Worm (Caenorhabditis elegans) whole organism, L4 larva: Measurements from ENCODE around the gene srlf-32.
A peak's percentile ranks its signal among the peaks of the same experiment; 100 is the strongest.

Experiments used
- F37D6.2 ChIP-seq: sonication (generic microtip); optimal IDR thresholded peaks from 2 replicates; lab custom pipeline; 2016; ENCODE audit warnings: mild to moderate bottlenecking, missing genetic modification characterization, missing compliant biosample characterization
- T20F7.1 ChIP-seq: fragments of 200-800 bp; sonication (Bioruptor generic); optimal IDR thresholded peaks from 2 replicates; lab custom pipeline; 2018; ENCODE audit warnings: mild to moderate bottlenecking, missing genetic modification characterization, missing compliant biosample characterization
- ZK546.5 ChIP-seq, 2 experiments: sonication (generic microtip); optimal IDR thresholded peaks; 2 replicates each; lab custom pipeline; 2017; ENCODE audit warnings: missing biosample characterization in 2 of 2, missing genetic modification characterization in 2 of 2
- aha-1 ChIP-seq: fragments of 150-350 bp; peaks from one replicate; lab custom pipeline; 2014; ENCODE audit warnings: missing biosample characterization, missing genetic modification characterization
- attf-4 ChIP-seq: sonication (generic microtip); optimal IDR thresholded peaks from 3 replicates; lab custom pipeline; 2017; ENCODE audit warnings: missing biosample characterization, missing genetic modification characterization
- ceh-20 ChIP-seq: fragments of 200-800 bp; sonication (Bioruptor generic); IDR thresholded peaks from 2 replicates; pipeline ENCODE4 v1.3.6; 2022; ENCODE audit warnings: missing genetic modification reagents, missing genetic modification characterization, missing compliant biosample characterization
- ceh-62 ChIP-seq: sonication (generic microtip); optimal IDR thresholded peaks from 2 replicates; lab custom pipeline; 2017; ENCODE audit warnings: missing biosample characterization, missing genetic modification characterization
- ceh-82 ChIP-seq: sonication (generic microtip); optimal IDR thresholded peaks from 2 replicates; lab custom pipeline; 2017; ENCODE audit warnings: missing biosample characterization, missing genetic modification characterization
- ces-1 ChIP-seq: fragments of 150-350 bp; sonication (generic microtip); optimal IDR thresholded peaks from 4 replicates; lab custom pipeline; 2014; ENCODE audit warnings: missing biosample characterization, missing genetic modification reagents, missing genetic modification characterization
- daf-16 ChIP-seq, 3 experiments: sonication (generic microtip); optimal IDR thresholded peaks; 2 replicates each; lab custom pipeline; 2016 to 2017; ENCODE audit warnings: missing genetic modification characterization in 3 of 3, missing genetic modification reagents in 3 of 3, mild to moderate bottlenecking in 2 of 3, missing compliant biosample characterization in 2 of 3, missing biosample characterization in 1 of 3, moderate library complexity in 1 of 3
- daf-19 ChIP-seq: fragments of 200-800 bp; sonication (Bioruptor generic); conservative IDR thresholded peaks from 2 replicates; pipeline ENCODE4 v1.3.6; 2022; ENCODE audit warnings: missing genetic modification characterization, missing compliant biosample characterization
- dmd-6 ChIP-seq: fragments of 200-800 bp; sonication (Bioruptor generic); IDR thresholded peaks from 2 replicates; pipeline ENCODE4 v1.3.6; 2022; ENCODE audit warnings: missing genetic modification reagents, missing genetic modification characterization, missing compliant biosample characterization
- dpl-1 ChIP-seq: fragments of 150-350 bp; optimal IDR thresholded peaks from 2 replicates; lab custom pipeline; 2014; ENCODE audit warnings: missing biosample characterization, missing genetic modification reagents, missing genetic modification characterization
- dve-1 ChIP-seq: sonication (generic microtip); optimal IDR thresholded peaks from 2 replicates; lab custom pipeline; 2017; ENCODE audit warnings: antibody characterized with exemption, mild to moderate bottlenecking, missing genetic modification characterization, missing compliant biosample characterization; ENCODE audit not compliant: insufficient read depth
- egl-43 ChIP-seq: fragments of 200-800 bp; sonication (Bioruptor generic); IDR thresholded peaks from 2 replicates; pipeline ENCODE4 v1.3.6; 2022; ENCODE audit warnings: missing genetic modification reagents, missing genetic modification characterization, missing compliant biosample characterization
- gei-8 ChIP-seq: fragments of 200-800 bp; sonication (Bioruptor generic); optimal IDR thresholded peaks from 2 replicates; lab custom pipeline; 2018; ENCODE audit warnings: mild to moderate bottlenecking, missing genetic modification characterization, missing compliant biosample characterization
- hif-1 ChIP-seq, 2 experiments: sonication (generic microtip); optimal IDR thresholded peaks; 2 replicates each; lab custom pipeline; 2016 to 2017; ENCODE audit warnings: missing compliant biosample characterization in 2 of 2, missing genetic modification characterization in 2 of 2, missing genetic modification reagents in 2 of 2, missing genotype in 2 of 2, mild to moderate bottlenecking in 1 of 2
- hlh-11 ChIP-seq: fragments of 200-800 bp; sonication (Bioruptor generic); optimal IDR thresholded peaks from 2 replicates; lab custom pipeline; 2018; ENCODE audit warnings: mild to moderate bottlenecking, missing genetic modification characterization, missing compliant biosample characterization
- hlh-30 ChIP-seq: sonication (generic microtip); optimal IDR thresholded peaks from 2 replicates; lab custom pipeline; 2017; ENCODE audit warnings: antibody characterized with exemption, mild to moderate bottlenecking, missing genetic modification characterization, missing compliant biosample characterization; ENCODE audit not compliant: insufficient read depth
- jun-1 ChIP-seq: fragments of 150-350 bp; optimal IDR thresholded peaks from 2 replicates; lab custom pipeline; 2014; ENCODE audit warnings: missing biosample characterization, missing genetic modification reagents, missing genetic modification characterization
- lim-7 ChIP-seq: fragments of 200-800 bp; sonication (Bioruptor generic); IDR thresholded peaks from 2 replicates; pipeline ENCODE4 v1.3.6; 2022; ENCODE audit warnings: missing genetic modification characterization, missing compliant biosample characterization
- lin-15B ChIP-seq: fragments of 150-350 bp; sonication (generic microtip); optimal IDR thresholded peaks from 3 replicates; lab custom pipeline; 2014; ENCODE audit warnings: missing biosample characterization, missing genetic modification characterization
- lin-29 ChIP-seq: fragments of 200-800 bp; sonication (Bioruptor generic); IDR thresholded peaks from 2 replicates; pipeline ENCODE4 v1.3.6; 2022; ENCODE audit warnings: missing genetic modification reagents, missing genetic modification characterization, missing compliant biosample characterization
- lin-39 ChIP-seq: fragments of 150-350 bp; optimal IDR thresholded peaks from 2 replicates; lab custom pipeline; 2014; ENCODE audit warnings: missing biosample characterization, missing genetic modification reagents, missing genetic modification characterization
- lsy-2 ChIP-seq, 2 experiments: fragments of 150-350 bp in 1 of 2; sonication (generic microtip) in 1 of 2; optimal IDR thresholded peaks; 2 replicates each; lab custom pipeline; 2014 to 2017; ENCODE audit warnings: missing biosample characterization in 2 of 2, missing genetic modification characterization in 2 of 2
- mdl-1 ChIP-seq, 2 experiments: fragments of 150-350 bp in 1 of 2; sonication (generic microtip) in 1 of 2; optimal IDR thresholded peaks; 2 replicates each; lab custom pipeline; 2014 to 2017; ENCODE audit warnings: missing biosample characterization in 2 of 2, missing genetic modification characterization in 2 of 2
- mdt-29 ChIP-seq: fragments of 200-800 bp; sonication (Bioruptor generic); IDR thresholded peaks from 2 replicates; pipeline ENCODE4 v1.3.6; 2022; ENCODE audit warnings: missing genetic modification reagents, missing genetic modification characterization, missing compliant biosample characterization
- mep-1 ChIP-seq: fragments of 150-350 bp; sonication (generic microtip); optimal IDR thresholded peaks from 3 replicates; lab custom pipeline; 2014; ENCODE audit warnings: missing biosample characterization, missing genetic modification characterization
- mes-2 ChIP-seq: sonication (generic microtip); optimal IDR thresholded peaks from 2 replicates; lab custom pipeline; 2016; ENCODE audit warnings: missing genotype, mild to moderate bottlenecking, missing genetic modification characterization, missing compliant biosample characterization; ENCODE audit not compliant: poor library complexity, severe bottlenecking
- mxl-2 ChIP-seq: fragments of 200-800 bp; sonication (Bioruptor generic); conservative IDR thresholded peaks from 2 replicates; pipeline ENCODE4 v1.3.6; 2022; ENCODE audit warnings: missing genetic modification reagents, missing genetic modification characterization, missing compliant biosample characterization
- nhr-102 ChIP-seq: sonication (generic microtip); optimal IDR thresholded peaks from 2 replicates; lab custom pipeline; 2016; ENCODE audit warnings: mild to moderate bottlenecking, missing genetic modification characterization, moderate library complexity, missing compliant biosample characterization
- nhr-25 ChIP-seq: sonication (generic microtip); optimal IDR thresholded peaks from 2 replicates; lab custom pipeline; 2017; ENCODE audit warnings: missing genetic modification characterization, mild to moderate bottlenecking, missing compliant biosample characterization, antibody characterized with exemption, moderate library complexity, borderline replicate concordance; ENCODE audit not compliant: insufficient read depth
- nhr-28 ChIP-seq: fragments of 150-350 bp; optimal IDR thresholded peaks from 2 replicates; lab custom pipeline; 2014; ENCODE audit warnings: missing biosample characterization, missing genetic modification characterization
- nhr-6 ChIP-seq: fragments of 150-350 bp; optimal IDR thresholded peaks from 2 replicates; lab custom pipeline; 2014; ENCODE audit warnings: missing biosample characterization, missing genetic modification characterization
- nhr-77 ChIP-seq: fragments of 150-350 bp; optimal IDR thresholded peaks from 2 replicates; lab custom pipeline; 2014; ENCODE audit warnings: missing biosample characterization, missing genetic modification characterization
- pha-4 ChIP-seq, 2 experiments: fragments of 150-350 bp in 1 of 2; fragments of 200-800 bp in 1 of 2; sonication (Bioruptor generic) in 1 of 2; IDR thresholded peaks in 1 of 2; optimal IDR thresholded peaks in 1 of 2; 2 replicates each; pipeline versions ENCODE4 v1.3.6 to Lab custom; 2014 to 2022; ENCODE audit warnings: missing genetic modification characterization in 2 of 2, missing genetic modification reagents in 2 of 2, missing biosample characterization in 1 of 2, missing compliant biosample characterization in 1 of 2
- php-3 ChIP-seq: fragments of 200-800 bp; sonication (Bioruptor generic); IDR thresholded peaks from 2 replicates; pipeline ENCODE4 v1.3.6; 2022; ENCODE audit warnings: missing genetic modification reagents, missing genetic modification characterization, missing compliant biosample characterization
- sdz-12 ChIP-seq: fragments of 200-800 bp; sonication (Bioruptor generic); optimal IDR thresholded peaks from 2 replicates; lab custom pipeline; 2018; ENCODE audit warnings: mild to moderate bottlenecking, missing genetic modification characterization, missing compliant biosample characterization
- skn-1 ChIP-seq: fragments of 150-350 bp; optimal IDR thresholded peaks from 2 replicates; lab custom pipeline; 2014; ENCODE audit warnings: missing biosample characterization, missing genetic modification characterization
- snpc-1.2 ChIP-seq: fragments of 200-800 bp; sonication (Bioruptor generic); IDR thresholded peaks from 2 replicates; pipeline ENCODE4 v1.3.6; 2022; ENCODE audit warnings: missing genetic modification reagents, missing genetic modification characterization, missing compliant biosample characterization
- tra-1 ChIP-seq: fragments of 200-800 bp; sonication (Bioruptor generic); IDR thresholded peaks from 2 replicates; pipeline ENCODE4 v1.3.6; 2022; ENCODE audit warnings: missing genetic modification reagents, missing genetic modification characterization, missing compliant biosample characterization
- unc-62 ChIP-seq, 3 experiments: fragments of 150-350 bp in 1 of 3; sonication (generic microtip); optimal IDR thresholded peaks in 2 of 3; peaks in 1 of 3; 1 replicate in 1 of 3; 2 replicates in 2 of 3; lab custom pipeline; 2014 to 2017; ENCODE audit warnings: missing biosample characterization in 3 of 3, missing genetic modification characterization in 3 of 3, missing genetic modification reagents in 3 of 3, missing genotype in 1 of 3
- zfp-2 ChIP-seq: sonication (generic microtip); optimal IDR thresholded peaks from 2 replicates; lab custom pipeline; 2016; ENCODE audit warnings: mild to moderate bottlenecking, missing genetic modification characterization, missing compliant biosample characterization

The srlf-32 gene

DNA sequence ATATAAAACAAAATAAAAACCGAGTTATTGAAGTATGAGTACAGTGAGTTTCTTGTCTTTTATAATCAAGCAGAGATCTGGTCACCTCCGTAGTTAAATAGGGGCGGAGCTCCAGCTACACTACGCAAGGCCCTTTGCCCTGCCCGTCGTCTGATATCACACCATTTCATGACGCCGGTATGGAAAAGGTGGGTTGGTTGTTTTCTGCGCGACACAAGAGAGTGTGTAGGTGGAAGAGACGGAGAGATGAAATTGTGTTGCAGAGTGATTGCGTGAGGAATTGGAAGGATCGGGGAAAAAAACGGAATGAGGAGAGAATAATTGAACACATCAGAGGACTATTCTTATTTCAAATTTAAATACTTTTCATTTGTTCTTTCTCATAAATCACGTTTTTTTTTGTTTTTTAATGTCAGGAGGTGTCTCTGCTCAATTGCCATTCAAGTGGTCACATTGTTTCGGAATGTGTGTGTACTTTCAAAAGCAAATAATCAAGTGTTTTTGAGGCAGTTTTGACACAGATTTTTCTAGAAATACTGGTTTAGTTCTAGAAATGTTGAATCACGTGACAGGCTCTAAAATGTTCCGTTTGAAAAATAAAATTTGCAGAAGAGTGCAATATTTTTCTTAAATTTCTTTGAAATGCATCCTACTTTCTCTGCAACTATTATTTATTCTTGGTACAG, 9.9 kb upstream of the srlf-32 start, which contains the start of gene ZK822.9 (continued):
- TF ChIP-seq mes-2 (peak; percentile 30), F37D6.2 (tag; lab: Kevin White, UChicago) (no peak), zfp-2 (tag; lab: Kevin White, UChicago) (no peak)

DNA sequence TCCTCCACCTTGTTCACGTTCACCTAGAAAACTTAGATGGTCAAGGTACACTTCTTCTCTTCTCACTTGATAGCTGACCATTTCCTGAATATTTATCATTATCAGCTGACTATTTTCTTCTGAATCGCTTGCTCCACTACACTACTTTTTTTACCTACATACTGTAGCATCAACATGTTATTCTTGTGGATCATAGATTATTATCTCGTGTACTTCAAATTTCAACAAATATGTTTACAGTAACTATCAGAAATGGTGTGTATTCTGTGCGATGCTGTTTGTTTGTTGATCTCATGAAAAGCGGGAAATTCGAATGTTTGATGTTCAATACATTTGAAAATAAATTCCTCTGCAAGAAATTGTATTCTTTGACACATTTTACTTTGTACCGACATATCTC, 8.9 kb upstream of the srlf-32 start, which contains the start of gene ZK822.10:
Gene ZK822.10, plus strand, starts transcription at position 231 of the 400 bp plus-strand sequence.
- TF ChIP-seq lsy-2 (tag; optimal IDR thresholded peaks at IDR 0.05; lab: Kevin White, UChicago) = peak in 1 of 2 experiments; percentile 2
- TF ChIP-seq nhr-77 (tag; lab: Kevin White, UChicago) = peak; percentile 51
- no peak for TF ChIP-seq lim-7
- TF ChIP-seq aha-1 (tag; lab: Kevin White, UChicago) = peak; percentile 65
- TF ChIP-seq dve-1 (tag; lab: Kevin White, UChicago) = peak; percentile 77
- TF ChIP-seq dpl-1 (GFP tag; lab: Kevin White, UChicago) = peak; percentile 7
- peak; percentile 72 for TF ChIP-seq dmd-6 (GFP tag; lab: Robert Waterston, UW)
- TF ChIP-seq F37D6.2 (tag; lab: Kevin White, UChicago) = no peak
- TF ChIP-seq mdl-1 (tag; optimal IDR thresholded peaks at IDR 0.05; lab: Kevin White, UChicago) = peak in 1 of 2 experiments; percentile 1
- no peak for TF ChIP-seq daf-19 (GFP tag; lab: Robert Waterston, UW)
- TF ChIP-seq tra-1 (GFP tag; lab: Robert Waterston, UW) = no peak
- TF ChIP-seq jun-1 (tag; lab: Kevin White, UChicago) = no peak
- peak; percentile 19 for TF ChIP-seq mep-1 (tag; lab: Kevin White, UChicago)
- TF ChIP-seq ceh-20 (GFP tag; lab: Robert Waterston, UW) = no peak
- no peak for TF ChIP-seq snpc-1.2
- TF ChIP-seq daf-16 (GFP tag; optimal IDR thresholded peaks at IDR 0.05; lab: Kevin White, UChicago) = no peak
- peak; percentile 100 for TF ChIP-seq daf-16 (tag; optimal IDR thresholded peaks at IDR 0.05; lab: Kevin White, UChicago)
- TF ChIP-seq mdt-29 (GFP tag; lab: Robert Waterston, UW) = peak; percentile 65
- no peak for TF ChIP-seq unc-62 (GFP tag; optimal IDR thresholded peaks at IDR 0.05 in 1 of 2; lab: Kevin White, UChicago)
- TF ChIP-seq unc-62 (tag; optimal IDR thresholded peaks at IDR 0.05; lab: Kevin White, UChicago) = no peak
- peak; percentile 44 for TF ChIP-seq hlh-30 (tag; lab: Kevin White, UChicago)
- no peak for TF ChIP-seq ceh-62 (tag; lab: Kevin White, UChicago)
- TF ChIP-seq nhr-102 = peak; percentile 39
- TF ChIP-seq mxl-2 (GFP tag; lab: Robert Waterston, UW) = no peak
- no peak for TF ChIP-seq lin-15B (tag; lab: Kevin White, UChicago)
- peak; percentile 86 for TF ChIP-seq nhr-28 (tag; lab: Kevin White, UChicago)
- no peak for TF ChIP-seq nhr-6 (tag; lab: Kevin White, UChicago)
- TF ChIP-seq ZK546.5 (tag; optimal IDR thresholded peaks at IDR 0.05; lab: Kevin White, UChicago) = no peak
- no peak for TF ChIP-seq lin-39 (tag; lab: Kevin White, UChicago)
- TF ChIP-seq hlh-11 (tag; lab: Kevin White, UChicago) = peak; percentile 71
- TF ChIP-seq, all 104 proteins: peak for 14

DNA sequence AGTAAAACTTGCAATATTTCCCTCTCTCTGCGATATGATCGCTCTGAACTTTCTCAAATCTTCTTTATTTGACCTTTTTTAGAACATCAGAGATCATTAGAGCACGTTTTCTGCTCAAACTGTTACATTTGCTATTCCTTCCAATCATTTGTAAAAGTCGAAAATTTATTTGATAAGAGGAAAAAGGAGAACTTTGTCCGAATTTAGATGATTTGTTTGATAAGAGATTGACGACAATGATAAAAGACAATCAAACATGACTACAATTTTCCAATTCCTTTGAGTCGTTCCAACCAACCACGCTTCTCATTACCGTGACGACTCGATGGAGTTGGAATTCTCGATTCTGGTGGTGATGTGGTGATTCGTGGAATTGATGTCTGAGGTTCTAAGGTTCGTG, 7.9 kb upstream of the srlf-32 start:
- TF ChIP-seq pha-4 (GFP tag; IDR thresholded peaks at IDR 0.05; lab: Robert Waterston, UW) (no peak), pha-4 (tag; optimal IDR thresholded peaks at IDR 0.05; lab: Kevin White, UChicago) (no peak), attf-4 (no peak), hif-1 (tag; optimal IDR thresholded peaks at IDR 0.05; lab: Kevin White, UChicago) (no peak), ceh-82 (no peak), gei-8 (GFP tag; lab: Kevin White, UChicago) (no peak), skn-1 (no peak), aha-1 (tag; lab: Kevin White, UChicago) (peak; percentile 1), lin-29 (GFP tag; lab: Robert Waterston, UW) (no peak), nhr-25 (tag; lab: Kevin White, UChicago) (no peak), dve-1 (tag; lab: Kevin White, UChicago) (peak; percentile 72), php-3 (GFP tag; lab: Robert Waterston, UW) (peak; percentile 54; the same call in 1 of the 2 replicates), hlh-30 (tag; lab: Kevin White, UChicago) (no peak), daf-16 (GFP tag; optimal IDR thresholded peaks at IDR 0.05; lab: Kevin White, UChicago) (no peak), daf-16 (tag; optimal IDR thresholded peaks at IDR 0.05; lab: Kevin White, UChicago) (peak; percentile 56), sdz-12 (GFP tag; lab: Kevin White, UChicago) (no peak), egl-43 (GFP tag; lab: Robert Waterston, UW) (no peak), ceh-62 (tag; lab: Kevin White, UChicago) (no peak), mep-1 (tag; lab: Kevin White, UChicago) (peak; percentile 22), dmd-6 (GFP tag; lab: Robert Waterston, UW) (peak; percentile 67), T20F7.1 (peak; percentile 12), ces-1 (GFP tag; lab: Kevin White, UChicago) (no peak)
